Fruit fly (Drosophila melanogaster): ENCODE measurements around the gene Bin1.

The Bin1 gene

dm6 chr3R:16224415-16225165 lies 35.2 kb upstream of the Bin1 start (continued):
- TF ChIP-seq B-H2 (GFP tag; optimal IDR thresholded peaks at IDR 0.05) (peak; percentile 76), CkIIα-i1 (GFP tag; IDR thresholded peaks at IDR 0.05) (no peak), CG13624 (GFP tag; optimal IDR thresholded peaks at IDR 0.05) (peak; percentile 98), PHDP (tag; optimal IDR thresholded peaks at IDR 0.05) (peak; percentile 98), CG11504 (tag; optimal IDR thresholded peaks at IDR 0.05) (peak; percentile 97), Rfx (GFP tag; IDR thresholded peaks at IDR 0.05) (no peak), CG18764 (GFP tag; optimal IDR thresholded peaks at IDR 0.05) (peak; percentile 96), dmrt99B (tag; optimal IDR thresholded peaks at IDR 0.05) (peak; percentile 99), Poxn (GFP tag; IDR thresholded peaks at IDR 0.05) (no peak), D19A (tag; optimal IDR thresholded peaks at IDR 0.05) (peak; percentile 96), gcm (GFP tag; optimal IDR thresholded peaks at IDR 0.05) (peak; percentile 98), zfh1 (GFP tag; IDR thresholded peaks at IDR 0.05) (no peak), CG1602 (GFP tag; optimal IDR thresholded peaks at IDR 0.05) (peak; percentile 95), CG8290 (GFP tag; optimal IDR thresholded peaks at IDR 0.05) (peak; percentile 92), CG8290 (tag; optimal IDR thresholded peaks at IDR 0.05) (peak; percentile 74 to 82), CG17361 (GFP tag; IDR thresholded peaks at IDR 0.05) (no peak), CG1529 (GFP tag; optimal IDR thresholded peaks at IDR 0.05) (peak; percentile 98), nerfin-2 (GFP tag; IDR thresholded peaks at IDR 0.05; ENCODE audit: partially characterized antibody) (no peak), Max (GFP tag; optimal IDR thresholded peaks at IDR 0.05) (peak; percentile 94), dysf (GFP tag; IDR thresholded peaks at IDR 0.05) (no peak), CG3847 (GFP tag; IDR thresholded peaks at IDR 0.05) (no peak), sob (GFP tag; IDR thresholded peaks at IDR 0.05) (no peak), GATAe (GFP tag; conservative IDR thresholded peaks at IDR 0.05) (no peak), Oli (tag; optimal IDR thresholded peaks at IDR 0.05) (peak; percentile 98), bab2 (GFP tag; optimal IDR thresholded peaks at IDR 0.05) (peak; percentile 98), Dek (tag; optimal IDR thresholded peaks at IDR 0.05) (peak; percentile 98), CG7786 (GFP tag; optimal IDR thresholded peaks at IDR 0.05) (peak; percentile 98), phol (tag; optimal IDR thresholded peaks at IDR 0.05) (peak; percentile 97), stc (GFP tag; IDR thresholded peaks at IDR 0.05) (no peak), CG15269 (tag; optimal IDR thresholded peaks at IDR 0.05) (peak; percentile 98), CG16863 (GFP tag; optimal IDR thresholded peaks at IDR 0.05) (peak; percentile 97), CG12942 (GFP tag; optimal IDR thresholded peaks at IDR 0.05) (peak; percentile 92), CG11398 (GFP tag; optimal IDR thresholded peaks at IDR 0.05) (peak; percentile 95), abd-A (tag; optimal IDR thresholded peaks at IDR 0.05) (peak; percentile 96), fru (optimal IDR thresholded peaks at IDR 0.05) (no peak), emc (GFP tag; optimal IDR thresholded peaks at IDR 0.05) (peak; percentile 94), CG10979 (tag; optimal IDR thresholded peaks at IDR 0.05) (peak; percentile 99), chn (GFP tag; optimal IDR thresholded peaks at IDR 0.05) (peak; percentile 93), Asciz (GFP tag; optimal IDR thresholded peaks at IDR 0.05) (peak; percentile 98), pfk (GFP tag; optimal IDR thresholded peaks at IDR 0.05) (no peak), CG12219 (GFP tag; optimal IDR thresholded peaks at IDR 0.05) (peak; percentile 95), lab (GFP tag; optimal IDR thresholded peaks at IDR 0.05) (peak; percentile 99), CG5180 (GFP tag; optimal IDR thresholded peaks at IDR 0.05) (peak; percentile 91), dmrt11E (tag; optimal IDR thresholded peaks at IDR 0.05) (peak; percentile 97), CG33557 (GFP tag; optimal IDR thresholded peaks at IDR 0.05) (peak; percentile 96), CG10274 (GFP tag; optimal IDR thresholded peaks at IDR 0.05) (peak; percentile 80), kah (GFP tag; optimal IDR thresholded peaks at IDR 0.05) (peak; percentile 91), sisA (GFP tag; IDR thresholded peaks at IDR 0.05) (no peak), Gug (GFP tag; IDR thresholded peaks at IDR 0.05) (peak; percentile 95), z (GFP tag; IDR thresholded peaks at IDR 0.05) (no peak)
